Fruit fly (Drosophila melanogaster) whole organism, prepupa: ENCODE results near the gene CG44004.

Experiments used
- Blimp-1 ChIP-seq: fragments of 200-800 bp; sonication (Bioruptor generic); optimal IDR thresholded peaks from 3 replicates; lab custom pipeline; 2017; ENCODE audit warnings: missing biosample characterization, missing genetic modification characterization, mild to moderate bottlenecking, moderate library complexity, missing genetic modification reagents
- CG10669 ChIP-seq: fragments of 200-800 bp; sonication (Bioruptor generic); optimal IDR thresholded peaks from 3 replicates; lab custom pipeline; 2018; ENCODE audit warnings: missing biosample characterization, mild to moderate bottlenecking, missing genetic modification characterization, moderate library complexity
- CG11294 ChIP-seq: fragments of 200-800 bp; sonication (Bioruptor generic); IDR thresholded peaks from 2 replicates; pipeline ENCODE4 v1.3.6; 2022; ENCODE audit warnings: missing biosample characterization, missing genetic modification characterization
- CG11762 ChIP-seq: fragments of 200-800 bp; sonication (Bioruptor generic); optimal IDR thresholded peaks from 3 replicates; lab custom pipeline; 2016; ENCODE audit warnings: missing biosample characterization, missing genetic modification characterization; ENCODE audit not compliant: insufficient read depth
- CG11902 ChIP-seq: fragments of 200-800 bp; sonication (Bioruptor generic); optimal IDR thresholded peaks from 3 replicates; lab custom pipeline; 2016; ENCODE audit warnings: missing biosample characterization, missing genetic modification characterization
- CG15336 ChIP-seq: fragments of 200-800 bp; sonication (Bioruptor generic); IDR thresholded peaks from 2 replicates; pipeline ENCODE4 v1.3.6; 2022; ENCODE audit warnings: missing biosample characterization, missing genetic modification characterization
- CG1621 ChIP-seq: fragments of 200-800 bp; sonication (Bioruptor generic); optimal IDR thresholded peaks from 3 replicates; lab custom pipeline; 2018; ENCODE audit warnings: missing biosample characterization, mild to moderate bottlenecking, missing genetic modification characterization
- CG3032 ChIP-seq: fragments of 200-800 bp; optimal IDR thresholded peaks from 2 replicates; lab custom pipeline; 2019; ENCODE audit warnings: missing biosample characterization, mild to moderate bottlenecking, missing genetic modification characterization, moderate library complexity
- CG32006 ChIP-seq: fragments of 200-800 bp; sonication (Bioruptor generic); optimal IDR thresholded peaks from 3 replicates; lab custom pipeline; 2017; ENCODE audit warnings: missing biosample characterization, mild to moderate bottlenecking, missing genetic modification characterization
- CG34406 ChIP-seq: fragments of 200-800 bp; sonication (Bioruptor generic); optimal IDR thresholded peaks from 3 replicates; lab custom pipeline; 2016; ENCODE audit warnings: missing biosample characterization, missing genetic modification characterization
- CG4318 ChIP-seq: fragments of 200-800 bp; sonication (Bioruptor generic); optimal IDR thresholded peaks from 3 replicates; lab custom pipeline; 2017; ENCODE audit warnings: missing biosample characterization, mild to moderate bottlenecking, missing genetic modification characterization
- CG6163 ChIP-seq: fragments of 200-800 bp; sonication (Bioruptor generic); IDR thresholded peaks from 3 replicates; pipeline ENCODE4 v1.3.6; 2022; ENCODE audit warnings: missing biosample characterization, missing genetic modification characterization
- CG6276 ChIP-seq: fragments of 200-800 bp; sonication (Bioruptor generic); optimal IDR thresholded peaks from 2 replicates; lab custom pipeline; 2017; ENCODE audit warnings: missing biosample characterization, mild to moderate bottlenecking, missing genetic modification characterization
- CG6792 ChIP-seq: fragments of 200-800 bp; sonication (Bioruptor generic); optimal IDR thresholded peaks from 3 replicates; lab custom pipeline; 2016; ENCODE audit warnings: missing biosample characterization, missing genetic modification characterization
- CG6808 ChIP-seq: fragments of 200-800 bp; sonication (Bioruptor generic); optimal IDR thresholded peaks from 3 replicates; lab custom pipeline; 2017; ENCODE audit warnings: missing biosample characterization, missing genetic modification characterization, mild to moderate bottlenecking, moderate library complexity, missing genetic modification reagents
- CG6854 ChIP-seq: fragments of 200-800 bp; sonication (Bioruptor generic); optimal IDR thresholded peaks from 2 replicates; lab custom pipeline; 2017; ENCODE audit warnings: missing biosample characterization, mild to moderate bottlenecking, missing genetic modification characterization
- CG8119 ChIP-seq: fragments of 200-800 bp; sonication (Bioruptor generic); IDR thresholded peaks from 3 replicates; pipeline ENCODE4 v1.3.6; 2022; ENCODE audit warnings: missing biosample characterization, missing genetic modification characterization
- CG8319 ChIP-seq: fragments of 200-800 bp; sonication (Bioruptor generic); optimal IDR thresholded peaks from 3 replicates; lab custom pipeline; 2016; ENCODE audit warnings: missing biosample characterization, missing genetic modification characterization
- CG8632 ChIP-seq: fragments of 200-800 bp; sonication (Bioruptor generic); optimal IDR thresholded peaks from 3 replicates; lab custom pipeline; 2016; ENCODE audit warnings: missing biosample characterization, missing genetic modification characterization
- Eip75B ChIP-seq: fragments of 200-800 bp; sonication (Bioruptor generic); optimal IDR thresholded peaks from 3 replicates; lab custom pipeline; 2016; ENCODE audit warnings: missing biosample characterization, missing genetic modification characterization
- Eip93F ChIP-seq: fragments of 200-800 bp; sonication (Bioruptor generic); optimal IDR thresholded peaks from 2 replicates; lab custom pipeline; 2016; ENCODE audit warnings: missing biosample characterization, mild to moderate bottlenecking, missing genetic modification characterization
- Ets21C ChIP-seq: fragments of 200-800 bp; sonication (Bioruptor generic); optimal IDR thresholded peaks from 3 replicates; lab custom pipeline; 2016; ENCODE audit warnings: missing biosample characterization, missing genetic modification characterization
- Ets96B ChIP-seq: fragments of 200-800 bp; optimal IDR thresholded peaks from 2 replicates; lab custom pipeline; 2019; ENCODE audit warnings: missing biosample characterization, mild to moderate bottlenecking, missing genetic modification characterization, moderate library complexity
- Gug ChIP-seq: fragments of 200-800 bp; sonication (Bioruptor generic); IDR thresholded peaks from 2 replicates; pipeline ENCODE4 v1.3.6; 2022; ENCODE audit warnings: missing biosample characterization, missing genetic modification characterization
- Hr39 ChIP-seq: fragments of 200-800 bp; sonication (Bioruptor generic); optimal IDR thresholded peaks from 2 replicates; lab custom pipeline; 2016; ENCODE audit warnings: missing biosample characterization, missing genetic modification characterization
- Hr4 ChIP-seq: fragments of 200-800 bp; sonication (Bioruptor generic); optimal IDR thresholded peaks from 3 replicates; lab custom pipeline; 2016; ENCODE audit warnings: missing biosample characterization, missing genetic modification characterization
- Met ChIP-seq: fragments of 200-800 bp; sonication (Bioruptor generic); optimal IDR thresholded peaks from 3 replicates; lab custom pipeline; 2016; ENCODE audit warnings: missing biosample characterization, missing genetic modification characterization
- OdsH ChIP-seq: fragments of 200-800 bp; sonication (Bioruptor generic); optimal IDR thresholded peaks from 3 replicates; lab custom pipeline; 2016; ENCODE audit warnings: missing biosample characterization, missing genetic modification characterization
- Smox ChIP-seq: fragments of 200-800 bp; sonication (Bioruptor generic); optimal IDR thresholded peaks from 3 replicates; lab custom pipeline; 2016; ENCODE audit warnings: missing biosample characterization, missing genetic modification characterization
- Sox14 ChIP-seq: fragments of 200-800 bp; sonication (Bioruptor generic); optimal IDR thresholded peaks from 3 replicates; lab custom pipeline; 2016; ENCODE audit warnings: missing biosample characterization, missing genetic modification characterization
- Sox15 ChIP-seq: fragments of 200-800 bp; sonication (Bioruptor generic); optimal IDR thresholded peaks from 3 replicates; lab custom pipeline; 2016; ENCODE audit warnings: missing biosample characterization, missing genetic modification characterization
- achi ChIP-seq: fragments of 200-800 bp; sonication (Bioruptor generic); optimal IDR thresholded peaks from 3 replicates; lab custom pipeline; 2016; ENCODE audit warnings: missing biosample characterization, missing genetic modification characterization
- acj6 ChIP-seq: fragments of 200-800 bp; sonication (Bioruptor generic); optimal IDR thresholded peaks from 3 replicates; lab custom pipeline; 2016; ENCODE audit warnings: missing biosample characterization, missing genetic modification characterization
- cyc ChIP-seq: fragments of 200-800 bp; sonication (Bioruptor generic); optimal IDR thresholded peaks from 3 replicates; lab custom pipeline; 2016; ENCODE audit warnings: missing biosample characterization, missing genetic modification characterization
- dsx ChIP-seq: fragments of 200-800 bp; optimal IDR thresholded peaks from 3 replicates; lab custom pipeline; 2019; ENCODE audit warnings: missing biosample characterization, mild to moderate bottlenecking, missing genetic modification characterization, moderate library complexity; ENCODE audit not compliant: poor library complexity, severe bottlenecking
- esn ChIP-seq: fragments of 200-800 bp; sonication (Bioruptor generic); optimal IDR thresholded peaks from 2 replicates; lab custom pipeline; 2016; ENCODE audit warnings: missing biosample characterization, mild to moderate bottlenecking, missing genetic modification characterization, moderate library complexity
- fd59A ChIP-seq: fragments of 200-800 bp; sonication (Bioruptor generic); optimal IDR thresholded peaks from 2 replicates; lab custom pipeline; 2017; ENCODE audit warnings: missing biosample characterization, mild to moderate bottlenecking, missing genetic modification characterization, missing genetic modification reagents
- fd85E ChIP-seq: fragments of 200-800 bp; sonication (Bioruptor generic); optimal IDR thresholded peaks from 3 replicates; lab custom pipeline; 2016; ENCODE audit warnings: missing biosample characterization, missing genetic modification characterization
- fkh ChIP-seq: fragments of 200-800 bp; sonication (Bioruptor generic); optimal IDR thresholded peaks from 3 replicates; lab custom pipeline; 2017; ENCODE audit warnings: missing biosample characterization, mild to moderate bottlenecking, missing genetic modification characterization, moderate library complexity
- net ChIP-seq: fragments of 200-800 bp; sonication (Bioruptor generic); optimal IDR thresholded peaks from 3 replicates; lab custom pipeline; 2016; ENCODE audit warnings: missing biosample characterization, missing genetic modification characterization
- pdm3 ChIP-seq: fragments of 200-800 bp; sonication (Bioruptor generic); optimal IDR thresholded peaks from 3 replicates; lab custom pipeline; 2016; ENCODE audit warnings: missing biosample characterization, missing genetic modification characterization
- salr ChIP-seq, 2 experiments: fragments of 200-800 bp; sonication (Bioruptor generic); optimal IDR thresholded peaks; 3 replicates each; lab custom pipeline; 2016 to 2018; ENCODE audit warnings: missing biosample characterization in 2 of 2, missing genetic modification characterization in 2 of 2, mild to moderate bottlenecking in 1 of 2
- spab ChIP-seq: fragments of 200-800 bp; sonication (Bioruptor generic); optimal IDR thresholded peaks from 2 replicates; lab custom pipeline; 2017; ENCODE audit warnings: missing biosample characterization, mild to moderate bottlenecking, missing genetic modification characterization, missing genetic modification reagents
- ss ChIP-seq, 2 experiments: fragments of 200-800 bp; sonication (Bioruptor generic); optimal IDR thresholded peaks; 2 replicates in 1 of 2; 3 replicates in 1 of 2; lab custom pipeline; 2017 to 2018; ENCODE audit warnings: mild to moderate bottlenecking in 2 of 2, missing biosample characterization in 2 of 2, missing genetic modification characterization in 2 of 2, moderate library complexity in 1 of 2
- svp ChIP-seq: fragments of 200-800 bp; sonication (Bioruptor generic); peaks from one replicate; lab custom pipeline; 2016; ENCODE audit warnings: missing biosample characterization, missing genetic modification characterization
- vri ChIP-seq: fragments of 200-800 bp; sonication (Bioruptor generic); optimal IDR thresholded peaks from 3 replicates; lab custom pipeline; 2016; ENCODE audit warnings: missing biosample characterization, mild to moderate bottlenecking, missing genetic modification characterization

CG44004 gene

dm6 chr3L:18064632-18065482 is 8.8 kb downstream of the CG44004 start, which contains the start of gene Eip75B (continued):
- TF ChIP-seq Hr4 (GFP tag; lab: Kevin White, UChicago): peak; percentile 68
- no peak for TF ChIP-seq CG6854 (GFP tag; lab: Kevin White, UChicago)
- TF ChIP-seq CG11294 (GFP tag; lab: Robert Waterston, UW): no peak
- peak; percentile 43 for TF ChIP-seq Ets21C (GFP tag; lab: Kevin White, UChicago)
- no peak for TF ChIP-seq fkh (GFP tag; lab: Kevin White, UChicago)
- peak; percentile 66 for TF ChIP-seq Smox
- TF ChIP-seq CG8319 (GFP tag; lab: Kevin White, UChicago): peak; percentile 50
- peak; percentile 70 for TF ChIP-seq CG3032 (tag; lab: Kevin White, UChicago)
- peak; percentile 55 for TF ChIP-seq fd59A
- peak; percentile 11; the same call in 1 of the 2 replicates for TF ChIP-seq Gug (GFP tag; lab: Robert Waterston, UW)
- no peak for TF ChIP-seq CG1621 (tag; lab: Kevin White, UChicago)
- peak; percentile 63 for TF ChIP-seq net
- TF ChIP-seq esn: peak; percentile 82

dm6 chr3L:18062959-18063510 is 10.6 kb downstream of the CG44004 start:
- TF ChIP-seq CG6792 (GFP tag; lab: Kevin White, UChicago): peak; percentile 64
- peak; percentile 84 for TF ChIP-seq CG32006 (GFP tag; lab: Kevin White, UChicago)
- TF ChIP-seq Eip93F (GFP tag; lab: Kevin White, UChicago): no peak
- TF ChIP-seq Blimp-1 (GFP tag; lab: Kevin White, UChicago): peak; percentile 35
- peak; percentile 18 for TF ChIP-seq Sox15 (GFP tag; lab: Kevin White, UChicago)
- TF ChIP-seq Met (GFP tag; lab: Kevin White, UChicago): peak; percentile 48
- peak; percentile 66 for TF ChIP-seq vri (GFP tag; lab: Kevin White, UChicago)
- TF ChIP-seq CG8119 (GFP tag; lab: Robert Waterston, UW): peak; percentile 84
- peak; percentile 71 for TF ChIP-seq pdm3 (GFP tag; lab: Kevin White, UChicago)
- peak; percentile 56 for TF ChIP-seq acj6 (GFP tag; lab: Kevin White, UChicago)
- peak; percentile 65 for TF ChIP-seq CG6276
- TF ChIP-seq spab: peak; percentile 61
- TF ChIP-seq achi: peak; percentile 67
- peak; percentile 44 for TF ChIP-seq cyc (GFP tag; lab: Kevin White, UChicago)
- no peak for TF ChIP-seq Ets21C (GFP tag; lab: Kevin White, UChicago)
- peak; percentile 85 for TF ChIP-seq dsx (GFP tag; lab: Kevin White, UChicago)
- peak; percentile 84 to 88 for TF ChIP-seq ss (GFP tag; optimal IDR thresholded peaks at IDR 0.05; lab: Kevin White, UChicago)
- TF ChIP-seq OdsH (GFP tag; lab: Kevin White, UChicago): peak; percentile 77
- TF ChIP-seq Sox14 (GFP tag; lab: Kevin White, UChicago): peak; percentile 75
- peak; percentile 73 for TF ChIP-seq CG10669 (GFP tag; lab: Kevin White, UChicago)
- TF ChIP-seq CG15336 (GFP tag; lab: Robert Waterston, UW): peak; percentile 77
- TF ChIP-seq CG11902 (GFP tag; lab: Kevin White, UChicago): no peak
- peak; percentile 98 for TF ChIP-seq svp (GFP tag; lab: Kevin White, UChicago)
- TF ChIP-seq CG34406: peak; percentile 65
- TF ChIP-seq CG8319 (GFP tag; lab: Kevin White, UChicago): peak; percentile 13
- peak; percentile 63 for TF ChIP-seq CG4318 (GFP tag; lab: Kevin White, UChicago)
- peak; percentile 75 for TF ChIP-seq Eip75B (GFP tag; lab: Kevin White, UChicago)
- peak; percentile 51 for TF ChIP-seq fd85E
- TF ChIP-seq fkh (GFP tag; lab: Kevin White, UChicago): peak; percentile 85
- TF ChIP-seq CG6808 (GFP tag; lab: Kevin White, UChicago): peak; percentile 73
- peak; percentile 56 for TF ChIP-seq CG8632 (GFP tag; lab: Kevin White, UChicago)
- peak; percentile 82 for TF ChIP-seq CG3032 (tag; lab: Kevin White, UChicago)
- peak; percentile 35 for TF ChIP-seq CG11762 (GFP tag; lab: Kevin White, UChicago)
- TF ChIP-seq Ets96B (tag; lab: Kevin White, UChicago): peak; percentile 89
- TF ChIP-seq CG1621 (tag; lab: Kevin White, UChicago): peak; percentile 82
- peak; percentile 30 for TF ChIP-seq Hr39 (GFP tag; lab: Kevin White, UChicago)
- peak; percentile 77 for TF ChIP-seq CG6163
- peak; percentile 56 to 88 for TF ChIP-seq salr (GFP tag; optimal IDR thresholded peaks at IDR 0.05; lab: Kevin White, UChicago)
- TF ChIP-seq fd59A: peak; percentile 72
